Fruit fly (Drosophila melanogaster) whole organism, embryonic: ENCODE measurements around the gene Orc2.

ENCODE experiments used
- Atf3 ChIP-seq: fragments of 200-800 bp; sonication (Bioruptor generic); optimal IDR thresholded peaks from 3 replicates; lab custom pipeline; 2016; ENCODE audit warnings: missing biosample characterization, missing genetic modification characterization
- CG10321 ChIP-seq: fragments of 200-800 bp; sonication (Bioruptor generic); IDR thresholded peaks from 2 replicates; pipeline ENCODE4 v1.3.6; 2022; ENCODE audit warnings: missing biosample characterization, missing genetic modification characterization
- CG10462 ChIP-seq: fragments of 200-800 bp; sonication (Bioruptor generic); optimal IDR thresholded peaks from 2 replicates; lab custom pipeline; 2016; ENCODE audit warnings: missing biosample characterization, missing genetic modification characterization
- CG11093 ChIP-seq: fragments of 200-800 bp; sonication (Bioruptor generic); IDR thresholded peaks from 3 replicates; pipeline ENCODE4 v1.3.6; 2022; ENCODE audit warnings: missing biosample characterization, missing genetic modification characterization
- CG12391 ChIP-seq: fragments of 200-800 bp; sonication (Bioruptor generic); optimal IDR thresholded peaks from 3 replicates; lab custom pipeline; 2018; ENCODE audit warnings: missing biosample characterization, mild to moderate bottlenecking, missing genetic modification characterization, moderate library complexity
- CG12769 ChIP-seq: fragments of 200-800 bp; sonication (Bioruptor generic); optimal IDR thresholded peaks from 2 replicates; lab custom pipeline; 2019; ENCODE audit warnings: missing biosample characterization, mild to moderate bottlenecking, missing genetic modification characterization, moderate library complexity
- CG1647 ChIP-seq: fragments of 200-800 bp; sonication (Bioruptor generic); optimal IDR thresholded peaks from 3 replicates; lab custom pipeline; 2016; ENCODE audit warnings: missing biosample characterization, missing genetic modification characterization
- CG17186 ChIP-seq: fragments of 200-800 bp; sonication (Bioruptor generic); optimal IDR thresholded peaks from 3 replicates; lab custom pipeline; 2017; ENCODE audit warnings: missing biosample characterization, missing genetic modification reagents, missing genetic modification characterization
- CG17802 ChIP-seq: fragments of 200-800 bp; sonication (Bioruptor generic); optimal IDR thresholded peaks from 2 replicates; lab custom pipeline; 2018; ENCODE audit warnings: missing biosample characterization, mild to moderate bottlenecking, missing genetic modification characterization, moderate library complexity
- CG17829 ChIP-seq: fragments of 200-800 bp; optimal IDR thresholded peaks from 2 replicates; lab custom pipeline; 2019; ENCODE audit warnings: missing biosample characterization, mild to moderate bottlenecking, missing genetic modification characterization, moderate library complexity
- CG2199 ChIP-seq: fragments of 200-800 bp; sonication (Bioruptor generic); IDR thresholded peaks from 3 replicates; pipeline ENCODE4 v1.3.6; 2022; ENCODE audit warnings: missing biosample characterization, missing genetic modification characterization
- CG34224 ChIP-seq: fragments of 200-800 bp; sonication (Bioruptor generic); IDR thresholded peaks from 3 replicates; pipeline ENCODE4 v1.3.6; 2022; ENCODE audit warnings: missing biosample characterization, missing genetic modification characterization; ENCODE audit not compliant: partially characterized antibody
- CG34422 ChIP-seq: fragments of 200-800 bp; sonication (Bioruptor generic); IDR thresholded peaks from 3 replicates; pipeline ENCODE4 v1.3.6; 2022; ENCODE audit warnings: missing biosample characterization, missing genetic modification characterization
- CG4328 ChIP-seq: fragments of 200-800 bp; sonication (Bioruptor generic); optimal IDR thresholded peaks from 3 replicates; lab custom pipeline; 2017; ENCODE audit warnings: missing biosample characterization, missing genetic modification reagents, missing genetic modification characterization
- CG7271 ChIP-seq: fragments of 200-800 bp; sonication (Bioruptor generic); optimal IDR thresholded peaks from 2 replicates; lab custom pipeline; 2018; ENCODE audit warnings: missing biosample characterization, mild to moderate bottlenecking, missing genetic modification characterization, moderate library complexity
- CG9437 ChIP-seq: fragments of 200-800 bp; sonication (Bioruptor generic); optimal IDR thresholded peaks from 2 replicates; lab custom pipeline; 2018; ENCODE audit warnings: missing biosample characterization, mild to moderate bottlenecking, missing genetic modification characterization
- CG9932 ChIP-seq: fragments of 200-800 bp; sonication (Bioruptor generic); IDR thresholded peaks from 2 replicates; pipeline ENCODE4 v1.3.6; 2022; ENCODE audit warnings: missing biosample characterization, missing genetic modification characterization
- CHES-1-like ChIP-seq: fragments of 200-800 bp; sonication (Bioruptor generic); optimal IDR thresholded peaks from 2 replicates; lab custom pipeline; 2016; ENCODE audit warnings: missing biosample characterization, missing genetic modification characterization
- Dad ChIP-seq: fragments of 200-800 bp; sonication (Bioruptor generic); optimal IDR thresholded peaks from 3 replicates; lab custom pipeline; 2016; ENCODE audit warnings: missing biosample characterization, missing genetic modification characterization
- Dbx ChIP-seq: fragments of 200-800 bp; sonication (Bioruptor generic); IDR thresholded peaks from 3 replicates; pipeline ENCODE4 v1.3.6; 2022; ENCODE audit warnings: missing biosample characterization, missing genetic modification characterization
- Dref ChIP-seq: fragments of 200-800 bp; sonication (Bioruptor generic); IDR thresholded peaks from 2 replicates; pipeline ENCODE4 v1.3.6; 2022; ENCODE audit warnings: missing biosample characterization, missing genetic modification characterization
- HLH4C ChIP-seq: fragments of 200-800 bp; sonication (Bioruptor generic); IDR thresholded peaks from 3 replicates; pipeline ENCODE4 v1.3.6; 2022; ENCODE audit warnings: missing biosample characterization, missing genetic modification characterization; ENCODE audit not compliant: partially characterized antibody
- Hr3 ChIP-seq: fragments of 200-800 bp; sonication (Bioruptor generic); optimal IDR thresholded peaks from 3 replicates; lab custom pipeline; 2016; ENCODE audit warnings: missing biosample characterization, missing genetic modification characterization
- Hr78 ChIP-seq, 2 experiments: fragments of 200-800 bp in 1 of 2; fragments of >200 bp in 1 of 2; sonication (Bioruptor generic) in 1 of 2; optimal IDR thresholded peaks; 2 replicates each; lab custom pipeline; 2017 to 2019; ENCODE audit warnings: missing biosample characterization in 2 of 2, missing genetic modification characterization in 2 of 2, mild to moderate bottlenecking in 1 of 2, moderate library complexity in 1 of 2
- Lpt ChIP-seq: fragments of >200 bp; optimal IDR thresholded peaks from 2 replicates; lab custom pipeline; 2018; ENCODE audit warnings: missing biosample characterization, missing genetic modification characterization
- MBD-R2 ChIP-seq: fragments of 200-800 bp; sonication (Bioruptor generic); IDR thresholded peaks from 2 replicates; pipeline ENCODE4 v1.3.6; 2022; ENCODE audit warnings: missing biosample characterization, missing genetic modification characterization
- NFAT ChIP-seq: fragments of 200-800 bp; sonication (Bioruptor generic); IDR thresholded peaks from 2 replicates; pipeline ENCODE4 v1.3.6; 2022; ENCODE audit warnings: missing biosample characterization, missing genetic modification characterization
- Oli ChIP-seq: fragments of 200-800 bp; sonication (Bioruptor generic); optimal IDR thresholded peaks from 2 replicates; lab custom pipeline; 2018; ENCODE audit warnings: missing biosample characterization, mild to moderate bottlenecking, missing genetic modification characterization, moderate library complexity
- Pdp1 ChIP-seq, 2 experiments: fragments of 200-800 bp; sonication (Bioruptor generic); optimal IDR thresholded peaks; 3 replicates each; lab custom pipeline; 2016; ENCODE audit warnings: missing biosample characterization in 2 of 2, missing genetic modification characterization in 2 of 2, mild to moderate bottlenecking in 1 of 2, moderate library complexity in 1 of 2
- Sox102F ChIP-seq: fragments of 200-800 bp; sonication (Bioruptor generic); optimal IDR thresholded peaks from 2 replicates; lab custom pipeline; 2018; ENCODE audit warnings: missing biosample characterization, mild to moderate bottlenecking, missing genetic modification characterization, moderate library complexity
- Tbp ChIP-seq: fragments of >200 bp; optimal IDR thresholded peaks from 2 replicates; lab custom pipeline; 2018; ENCODE audit warnings: missing biosample characterization, missing genetic modification characterization
- ac ChIP-seq: fragments of 200-800 bp; sonication (Bioruptor generic); optimal IDR thresholded peaks from 3 replicates; lab custom pipeline; 2017; ENCODE audit warnings: missing biosample characterization, mild to moderate bottlenecking, missing genetic modification characterization
- az2 ChIP-seq: fragments of 200-800 bp; sonication (Bioruptor generic); optimal IDR thresholded peaks from 3 replicates; lab custom pipeline; 2016; ENCODE audit warnings: missing biosample characterization, missing genetic modification characterization
- bcd ChIP-seq: fragments of 200-800 bp; sonication (Bioruptor generic); optimal IDR thresholded peaks from 2 replicates; lab custom pipeline; 2017; ENCODE audit warnings: missing biosample characterization, mild to moderate bottlenecking, missing genetic modification characterization
- chn ChIP-seq: fragments of 200-800 bp; sonication (Bioruptor generic); optimal IDR thresholded peaks from 2 replicates; lab custom pipeline; 2016; ENCODE audit warnings: missing biosample characterization, missing genetic modification characterization
- crc ChIP-seq: fragments of 200-800 bp; sonication (Bioruptor generic); optimal IDR thresholded peaks from 2 replicates; lab custom pipeline; 2016; ENCODE audit warnings: missing biosample characterization, missing genetic modification characterization
- fd96Cb ChIP-seq: fragments of 200-800 bp; sonication (Bioruptor generic); optimal IDR thresholded peaks from 2 replicates; lab custom pipeline; 2018; ENCODE audit warnings: missing biosample characterization, mild to moderate bottlenecking, missing genetic modification characterization, moderate library complexity
- gcm2 ChIP-seq: fragments of 200-800 bp; sonication (Bioruptor generic); optimal IDR thresholded peaks from 2 replicates; lab custom pipeline; 2016; ENCODE audit warnings: missing biosample characterization, missing genetic modification characterization
- gsb-n ChIP-seq: fragments of 200-800 bp; sonication (Bioruptor generic); optimal IDR thresholded peaks from 3 replicates; lab custom pipeline; 2018; ENCODE audit warnings: missing biosample characterization, mild to moderate bottlenecking, missing genetic modification characterization
- klu ChIP-seq: fragments of 200-800 bp; sonication (Bioruptor generic); IDR thresholded peaks from 2 replicates; pipeline ENCODE4 v1.3.6; 2022; ENCODE audit warnings: missing biosample characterization, missing genetic modification characterization
- org-1 ChIP-seq: fragments of 200-800 bp; sonication (Bioruptor generic); optimal IDR thresholded peaks from 2 replicates; lab custom pipeline; 2017; ENCODE audit warnings: missing biosample characterization, missing genetic modification characterization
- pan ChIP-seq, 4 experiments: fragments of >200 bp in 3 of 4; fragments of 200-800 bp in 1 of 4; sonication (Bioruptor generic) in 1 of 4; optimal IDR thresholded peaks in 3 of 4; IDR thresholded peaks in 1 of 4; 2 replicates each; pipeline versions ENCODE4 v1.3.6 to Lab custom; 2017 to 2022; ENCODE audit warnings: missing biosample characterization in 2 of 4, missing genetic modification characterization in 2 of 4, mixed read lengths in 1 of 4
- rib ChIP-seq: fragments of 200-800 bp; sonication (Bioruptor generic); IDR thresholded peaks from 2 replicates; pipeline ENCODE4 v1.3.6; 2022; ENCODE audit warnings: missing biosample characterization, missing genetic modification characterization
- scrt ChIP-seq: fragments of 200-800 bp; sonication (Bioruptor generic); optimal IDR thresholded peaks from 2 replicates; lab custom pipeline; 2018; ENCODE audit warnings: missing biosample characterization, mild to moderate bottlenecking, missing genetic modification characterization, moderate library complexity
- slou ChIP-seq: fragments of 200-800 bp; sonication (Bioruptor generic); optimal IDR thresholded peaks from 3 replicates; lab custom pipeline; 2016; ENCODE audit warnings: missing biosample characterization, missing genetic modification characterization
- sna ChIP-seq: fragments of 200-800 bp; sonication (Bioruptor generic); IDR thresholded peaks from 2 replicates; pipeline ENCODE4 v1.3.6; 2022; ENCODE audit warnings: missing biosample characterization, missing genetic modification characterization; ENCODE audit not compliant: partially characterized antibody
- sob ChIP-seq: fragments of 200-800 bp; sonication (Bioruptor generic); IDR thresholded peaks from 2 replicates; pipeline ENCODE4 v1.3.6; 2022; ENCODE audit warnings: missing biosample characterization, missing genetic modification characterization
- stwl ChIP-seq: fragments of 200-800 bp; sonication (Bioruptor generic); optimal IDR thresholded peaks from 3 replicates; lab custom pipeline; 2018; ENCODE audit warnings: missing biosample characterization, mild to moderate bottlenecking, missing genetic modification characterization, moderate library complexity
- usp ChIP-seq: fragments of >200 bp; optimal IDR thresholded peaks from 2 replicates; lab custom pipeline; 2017; ENCODE audit warnings: missing biosample characterization, missing genetic modification characterization

Gene Orc2

DNA sequence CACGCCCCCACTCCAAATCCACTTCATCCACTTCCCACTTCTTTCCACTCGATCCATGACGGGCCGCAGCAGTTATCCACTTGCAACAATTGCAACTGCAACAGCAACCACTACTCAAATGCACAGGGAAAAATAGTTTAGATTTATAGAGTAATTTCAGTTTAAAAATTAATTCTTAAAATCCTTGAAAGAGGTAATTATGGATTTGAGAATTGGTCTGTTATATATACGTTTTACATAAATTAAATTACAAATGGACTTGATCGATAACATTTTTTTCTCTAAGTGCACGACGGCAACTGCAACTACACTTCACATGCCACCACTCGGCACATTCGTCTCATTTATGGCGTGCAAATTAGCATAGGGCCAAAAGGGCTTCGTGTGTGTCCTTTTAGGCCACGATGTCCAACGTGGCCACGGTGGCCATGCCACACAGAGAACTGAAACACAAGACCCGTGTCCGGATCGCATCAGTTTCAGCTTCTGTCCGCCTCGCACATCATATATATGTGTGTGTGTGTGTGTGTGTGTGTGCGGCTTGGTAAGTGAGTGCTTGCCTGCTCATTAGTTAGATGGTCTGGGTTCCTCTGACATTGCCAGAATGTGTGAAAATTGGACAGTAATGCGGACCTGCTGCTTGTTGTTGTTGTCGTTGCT, 20.4 kb downstream of the Orc2 start (continued):
- TF ChIP-seq CG2199 (GFP tag; lab: Robert Waterston, UW) = no peak
- TF ChIP-seq CG12769 = peak; percentile 57
- TF ChIP-seq stwl = peak; percentile 43
- TF ChIP-seq Dbx (GFP tag; lab: Robert Waterston, UW) = no peak
- no peak for TF ChIP-seq crc (GFP tag; lab: Kevin White, UChicago)
- TF ChIP-seq scrt = no peak
- no peak for TF ChIP-seq slou
- peak; percentile 51; the same call in 1 of the 3 replicates for TF ChIP-seq CG34422
- TF ChIP-seq NFAT (GFP tag; lab: Robert Waterston, UW) = no peak
- peak; percentile 21 for TF ChIP-seq Atf3 (GFP tag; lab: Kevin White, UChicago)
- TF ChIP-seq rib (GFP tag; lab: Robert Waterston, UW) = 0 out of 2 replicates have a peak, but pooled peaks have one; percentile 9
- TF ChIP-seq pan (optimal IDR thresholded peaks at IDR 0.05; lab: Kevin White, UChicago) = no peak
- TF ChIP-seq pan (GFP tag; optimal IDR thresholded peaks at IDR 0.05 in 1 of 2, IDR thresholded peaks at IDR 0.05 in 1 of 2) = peak in 1 of 2 experiments; percentile 66
- TF ChIP-seq CG17802 (tag; lab: Kevin White, UChicago) = peak; percentile 8
- no peak for TF ChIP-seq HLH4C (GFP tag; lab: Robert Waterston, UW)
- peak; percentile 59 for TF ChIP-seq Hr3
- TF ChIP-seq CG9437 = peak; percentile 58
- no peak; the same call in 1 of the 2 replicates for TF ChIP-seq sob (GFP tag; lab: Robert Waterston, UW)
- peak; percentile 76 for TF ChIP-seq Oli (tag; lab: Kevin White, UChicago)
- TF ChIP-seq sna (GFP tag; lab: Robert Waterston, UW) = no peak
- TF ChIP-seq CG9932 (GFP tag; lab: Robert Waterston, UW) = no peak
- TF ChIP-seq CG34224 (GFP tag; lab: Robert Waterston, UW) = no peak
- peak; percentile 61 for TF ChIP-seq az2 (GFP tag; lab: Kevin White, UChicago)
- TF ChIP-seq Tbp (GFP tag; lab: Kevin White, UChicago) = no peak
- TF ChIP-seq fd96Cb (tag; lab: Kevin White, UChicago) = peak; percentile 78
- TF ChIP-seq chn (GFP tag; lab: Kevin White, UChicago) = peak; percentile 70
- no peak for TF ChIP-seq CG1647 (GFP tag; lab: Kevin White, UChicago)
- no peak for TF ChIP-seq CG4328
- no peak for TF ChIP-seq gcm2
- TF ChIP-seq org-1 = peak; percentile 60
- peak; percentile 47 for TF ChIP-seq Dad (GFP tag; lab: Kevin White, UChicago)
- TF ChIP-seq MBD-R2 (GFP tag; lab: Robert Waterston, UW) = no peak
- peak; percentile 82 for TF ChIP-seq gsb-n (tag; lab: Kevin White, UChicago)
- TF ChIP-seq CG17829 = peak; percentile 92
- TF ChIP-seq Pdp1 (GFP tag; optimal IDR thresholded peaks at IDR 0.05; lab: Kevin White, UChicago) = peak; percentile 47 to 77
- peak; percentile 56 for TF ChIP-seq bcd (GFP tag; lab: Kevin White, UChicago)
- TF ChIP-seq CG10462 = peak; percentile 62
- TF ChIP-seq Lpt (GFP tag; lab: Kevin White, UChicago) = no peak
- TF ChIP-seq Sox102F (GFP tag; lab: Kevin White, UChicago) = peak; percentile 75
- TF ChIP-seq usp (GFP tag; lab: Kevin White, UChicago) = no peak
- TF ChIP-seq CG17186 = no peak
- TF ChIP-seq CHES-1-like = peak; percentile 26
- TF ChIP-seq Hr78 (GFP tag; optimal IDR thresholded peaks at IDR 0.05; lab: Kevin White, UChicago) = no peak
- no peak for TF ChIP-seq Dref (GFP tag; lab: Robert Waterston, UW)
- no peak for TF ChIP-seq CG10321
- TF ChIP-seq CG7271 (tag; lab: Kevin White, UChicago) = peak; percentile 90
- peak; percentile 39; the same call in 1 of the 3 replicates for TF ChIP-seq CG11093 (GFP tag; lab: Robert Waterston, UW)
- TF ChIP-seq klu (GFP tag; lab: Robert Waterston, UW) = no peak
- TF ChIP-seq ac (GFP tag; lab: Kevin White, UChicago) = peak; percentile 85
- TF ChIP-seq CG12391 (tag; lab: Kevin White, UChicago) = peak; percentile 80
